Fruit fly (Drosophila melanogaster): Measurements from ENCODE around the gene Axn.

DNA sequence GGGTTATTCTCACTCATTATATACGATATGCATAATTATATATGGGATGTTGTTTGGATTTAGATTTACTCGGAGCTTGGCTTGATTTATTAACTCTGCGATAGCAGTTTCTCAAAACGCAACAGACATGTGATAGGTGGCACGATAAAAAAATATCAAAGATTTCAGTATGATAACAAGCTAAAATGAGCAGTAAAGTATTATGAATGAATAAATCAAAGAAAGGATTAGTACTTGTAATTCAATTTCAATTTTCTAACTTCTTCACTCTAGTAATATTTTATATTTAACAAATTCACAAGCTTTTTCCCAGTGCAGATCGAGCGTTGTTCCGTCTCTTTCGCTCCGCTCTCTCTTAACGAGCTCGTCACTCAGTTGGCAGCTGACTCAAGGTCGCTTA is 61.5 kb downstream of the Axn start:
- no peak for TF ChIP-seq insv (optimal IDR thresholded peaks at IDR 0.05)
- TF ChIP-seq psq (optimal IDR thresholded peaks at IDR 0.05), result no peak
- TF ChIP-seq Myc (optimal IDR thresholded peaks at IDR 0.05), result no peak
- TF ChIP-seq h (optimal IDR thresholded peaks at IDR 0.05), result no peak
- TF ChIP-seq Sin3A (optimal IDR thresholded peaks at IDR 0.05), result no peak
